Fruit fly (Drosophila melanogaster) whole organism, pupa: ENCODE measurements around the gene CG43078.

Experiments
- CG13204 ChIP-seq: fragments of 200-800 bp; sonication (Bioruptor generic); optimal IDR thresholded peaks from 2 replicates; lab custom pipeline; 2018; ENCODE audit warnings: missing biosample characterization, mild to moderate bottlenecking, missing genetic modification characterization, moderate library complexity
- CG32121 ChIP-seq: fragments of 200-800 bp; sonication (Bioruptor generic); IDR thresholded peaks from 2 replicates; pipeline ENCODE4 v1.3.6; 2022; ENCODE audit warnings: missing biosample characterization, missing genetic modification characterization
- CG34367 ChIP-seq: fragments of 200-800 bp; sonication (Bioruptor generic); optimal IDR thresholded peaks from 2 replicates; lab custom pipeline; 2018; ENCODE audit warnings: missing biosample characterization, mild to moderate bottlenecking, missing genetic modification characterization
- CG8301 ChIP-seq: fragments of 200-800 bp; sonication (Bioruptor generic); optimal IDR thresholded peaks from 2 replicates; lab custom pipeline; 2018; ENCODE audit warnings: missing biosample characterization, mild to moderate bottlenecking, missing genetic modification characterization
- EcR ChIP-seq: fragments of 200-800 bp; sonication (Bioruptor generic); optimal IDR thresholded peaks from 3 replicates; lab custom pipeline; 2019; ENCODE audit warnings: missing biosample characterization, missing genetic modification characterization, mild to moderate bottlenecking, moderate library complexity, missing genetic modification reagents
- Ets98B ChIP-seq: fragments of 200-800 bp; sonication (Bioruptor generic); IDR thresholded peaks from 2 replicates; pipeline ENCODE4 v1.3.6; 2022; ENCODE audit warnings: missing biosample characterization, missing genetic modification characterization
- Pif1B ChIP-seq: fragments of 200-800 bp; sonication (Bioruptor generic); optimal IDR thresholded peaks from 3 replicates; lab custom pipeline; 2016; ENCODE audit warnings: missing biosample characterization, missing genetic modification characterization
- Snoo ChIP-seq: fragments of 200-800 bp; sonication (Bioruptor generic); optimal IDR thresholded peaks from 3 replicates; lab custom pipeline; 2017; ENCODE audit warnings: missing biosample characterization, mild to moderate bottlenecking, missing genetic modification characterization, inconsistent platforms
- rn ChIP-seq: fragments of 200-800 bp; sonication (Bioruptor generic); IDR thresholded peaks from 2 replicates; pipeline ENCODE4 v1.3.6; 2022; ENCODE audit warnings: missing biosample characterization, missing genetic modification characterization

DNA sequence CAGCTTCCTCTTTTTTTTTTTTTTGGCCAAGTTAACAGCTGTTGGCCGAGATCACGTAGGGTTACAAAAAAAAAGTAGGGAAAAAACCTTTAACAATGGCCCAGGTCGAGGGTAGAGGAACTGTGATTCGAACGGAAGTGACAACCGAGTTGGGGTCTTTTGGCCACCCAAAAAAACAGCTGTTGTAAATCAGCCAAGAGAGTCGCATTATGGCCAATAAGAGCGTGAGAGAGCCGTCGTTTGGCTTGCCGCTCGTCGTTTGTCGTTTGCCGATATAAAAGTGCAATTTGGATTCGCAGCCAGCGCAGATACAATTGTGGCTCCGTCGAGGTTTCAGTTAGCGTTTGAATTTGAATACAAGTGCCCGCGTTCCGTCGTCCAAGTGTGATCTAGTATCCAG is 63.5 kb downstream of the CG43078 start, which contains the start of gene Cpr66D:
- TF ChIP-seq EcR (GFP tag; lab: Kevin White, UChicago) (no peak), CG13204 (GFP tag; lab: Kevin White, UChicago) (no peak), CG8301 (no peak), rn (no peak), Snoo (no peak), Ets98B (GFP tag; lab: Robert Waterston, UW) (no peak), Pif1B (no peak), CG32121 (GFP tag; lab: Robert Waterston, UW) (no peak), CG34367 (no peak)
